Worm (Caenorhabditis elegans) whole organism, L3 larva: ENCODE results near the gene srx-14.
A peak's percentile ranks its signal among the peaks of the same experiment; 100 is the strongest.

ENCODE experiments used
- R02D3.7 ChIP-seq: fragments of 150-350 bp; optimal IDR thresholded peaks from 2 replicates; lab custom pipeline; 2014; ENCODE audit warnings: missing biosample characterization, missing genetic modification characterization
- ZK546.5 ChIP-seq: sonication (generic microtip); optimal IDR thresholded peaks from 2 replicates; lab custom pipeline; 2017; ENCODE audit warnings: missing biosample characterization, missing genetic modification characterization
- aly-2 ChIP-seq: fragments of 150-350 bp; optimal IDR thresholded peaks from 2 replicates; lab custom pipeline; 2014; ENCODE audit warnings: missing biosample characterization, missing genetic modification characterization
- ama-1 ChIP-seq: fragments of 150-350 bp; optimal IDR thresholded peaks from 2 replicates; lab custom pipeline; 2018
- ceh-16 ChIP-seq: sonication (generic microtip); optimal IDR thresholded peaks from 2 replicates; lab custom pipeline; 2017; ENCODE audit warnings: missing biosample characterization, missing genetic modification characterization
- ceh-28 ChIP-seq: fragments of 150-350 bp; optimal IDR thresholded peaks from 2 replicates; lab custom pipeline; 2014; ENCODE audit warnings: missing biosample characterization, missing genetic modification reagents, missing genetic modification characterization
- ceh-82 ChIP-seq: fragments of 150-350 bp; optimal IDR thresholded peaks from 2 replicates; lab custom pipeline; 2014; ENCODE audit warnings: missing biosample characterization, missing genetic modification characterization
- ceh-9 ChIP-seq: sonication (generic microtip); optimal IDR thresholded peaks from 2 replicates; lab custom pipeline; 2018; ENCODE audit warnings: missing biosample characterization, missing genetic modification characterization
- daf-12 ChIP-seq: fragments of 150-350 bp; optimal IDR thresholded peaks from 2 replicates; lab custom pipeline; 2014; ENCODE audit warnings: missing biosample characterization, missing genetic modification reagents, missing genetic modification characterization
- egl-27 ChIP-seq: sonication (generic microtip); optimal IDR thresholded peaks from 4 replicates; lab custom pipeline; 2017; ENCODE audit warnings: missing biosample characterization, missing genetic modification reagents, missing genetic modification characterization
- egl-5 ChIP-seq: fragments of 150-350 bp; optimal IDR thresholded peaks from 2 replicates; lab custom pipeline; 2017; ENCODE audit warnings: missing biosample characterization, missing genetic modification reagents, missing genetic modification characterization, inconsistent platforms
- elt-1 ChIP-seq: fragments of 150-350 bp; optimal IDR thresholded peaks from 2 replicates; lab custom pipeline; 2014; ENCODE audit warnings: missing biosample characterization, missing genetic modification characterization
- elt-2 ChIP-seq: sonication (generic microtip); optimal IDR thresholded peaks from 2 replicates; lab custom pipeline; 2016; ENCODE audit warnings: missing genetic modification reagents, mild to moderate bottlenecking, missing genetic modification characterization, missing compliant biosample characterization
- elt-3 ChIP-seq, 3 experiments: fragments of 150-350 bp in 1 of 3; sonication (generic microtip) in 2 of 3; optimal IDR thresholded peaks; 2 replicates in 2 of 3; 4 replicates in 1 of 3; lab custom pipeline; 2014 to 2017; ENCODE audit warnings: missing biosample characterization in 3 of 3, missing genetic modification characterization in 3 of 3
- eor-1 ChIP-seq, 2 experiments: fragments of 150-350 bp; optimal IDR thresholded peaks; 2 replicates each; lab custom pipeline; 2014 to 2018; ENCODE audit warnings: missing biosample characterization in 2 of 2, missing genetic modification characterization in 2 of 2
- fkh-10 ChIP-seq: sonication (generic microtip); optimal IDR thresholded peaks from 2 replicates; lab custom pipeline; 2017; ENCODE audit warnings: missing biosample characterization, missing genetic modification reagents, missing genetic modification characterization
- fkh-2 ChIP-seq: fragments of 150-350 bp; optimal IDR thresholded peaks from 2 replicates; lab custom pipeline; 2014; ENCODE audit warnings: missing biosample characterization, missing genetic modification reagents, missing genetic modification characterization
- fos-1 ChIP-seq: fragments of 150-350 bp; optimal IDR thresholded peaks from 2 replicates; lab custom pipeline; 2014; ENCODE audit warnings: missing biosample characterization, missing genetic modification characterization
- jun-1 ChIP-seq: fragments of 150-350 bp; optimal IDR thresholded peaks from 2 replicates; lab custom pipeline; 2014; ENCODE audit warnings: missing biosample characterization, missing genetic modification reagents, missing genetic modification characterization
- lin-15B ChIP-seq: fragments of 150-350 bp; optimal IDR thresholded peaks from 2 replicates; lab custom pipeline; 2014; ENCODE audit warnings: missing biosample characterization, missing genetic modification characterization
- lin-39 ChIP-seq: fragments of 150-350 bp; optimal IDR thresholded peaks from 2 replicates; lab custom pipeline; 2018; ENCODE audit warnings: missing biosample characterization, missing genetic modification reagents, missing genetic modification characterization
- lsy-12 ChIP-seq: sonication (generic microtip); optimal IDR thresholded peaks from 2 replicates; lab custom pipeline; 2016; ENCODE audit warnings: mild to moderate bottlenecking, missing genetic modification characterization, missing compliant biosample characterization
- mdl-1 ChIP-seq: fragments of 150-350 bp; optimal IDR thresholded peaks from 2 replicates; lab custom pipeline; 2014; ENCODE audit warnings: missing biosample characterization, missing genetic modification characterization
- mml-1 ChIP-seq: fragments of 150-350 bp; sonication (generic microtip); optimal IDR thresholded peaks from 3 replicates; lab custom pipeline; 2014; ENCODE audit warnings: missing biosample characterization, missing genetic modification characterization
- nfya-1 ChIP-seq: sonication (generic microtip); optimal IDR thresholded peaks from 2 replicates; lab custom pipeline; 2017; ENCODE audit warnings: missing genetic modification characterization, mild to moderate bottlenecking, missing compliant biosample characterization, antibody characterized with exemption, moderate library complexity; ENCODE audit not compliant: insufficient read depth
- nhr-11 ChIP-seq: fragments of 150-350 bp; optimal IDR thresholded peaks from 2 replicates; lab custom pipeline; 2014; ENCODE audit warnings: missing biosample characterization, missing genetic modification characterization
- nhr-23 ChIP-seq: fragments of 150-350 bp; optimal IDR thresholded peaks from 2 replicates; lab custom pipeline; 2014; ENCODE audit warnings: missing biosample characterization, missing genetic modification reagents, missing genetic modification characterization
- nhr-237 ChIP-seq: fragments of 150-350 bp; optimal IDR thresholded peaks from 2 replicates; lab custom pipeline; 2014; ENCODE audit warnings: missing biosample characterization, missing genetic modification characterization
- nhr-25 ChIP-seq: sonication (generic microtip); optimal IDR thresholded peaks from 2 replicates; lab custom pipeline; 2017; ENCODE audit warnings: missing biosample characterization, missing genetic modification characterization
- nhr-28 ChIP-seq: fragments of 150-350 bp; optimal IDR thresholded peaks from 2 replicates; lab custom pipeline; 2014; ENCODE audit warnings: missing biosample characterization, missing genetic modification characterization
- nhr-43 ChIP-seq: sonication (generic microtip); optimal IDR thresholded peaks from 2 replicates; lab custom pipeline; 2016; ENCODE audit warnings: mild to moderate bottlenecking, missing genetic modification characterization, missing compliant biosample characterization; ENCODE audit not compliant: poor library complexity, severe bottlenecking
- nhr-67 ChIP-seq: fragments of 150-350 bp; optimal IDR thresholded peaks from 2 replicates; lab custom pipeline; 2014; ENCODE audit warnings: missing biosample characterization, missing genetic modification characterization
- nhr-76 ChIP-seq: fragments of 150-350 bp; sonication (generic microtip); optimal IDR thresholded peaks from 5 replicates; lab custom pipeline; 2014; ENCODE audit warnings: missing biosample characterization, missing genetic modification characterization
- pha-4 ChIP-seq: fragments of 150-350 bp; optimal IDR thresholded peaks from 2 replicates; lab custom pipeline; 2014; ENCODE audit warnings: missing biosample characterization, missing genetic modification reagents, missing genetic modification characterization
- pqm-1 ChIP-seq: fragments of 150-350 bp; optimal IDR thresholded peaks from 2 replicates; lab custom pipeline; 2017; ENCODE audit warnings: missing biosample characterization, missing genetic modification characterization, inconsistent platforms
- sea-2 ChIP-seq: fragments of 150-350 bp; sonication (generic microtip); optimal IDR thresholded peaks from 4 replicates; lab custom pipeline; 2014; ENCODE audit warnings: missing biosample characterization, missing genetic modification reagents, missing genetic modification characterization
- snpc-4 ChIP-seq: fragments of 150-350 bp; optimal IDR thresholded peaks from 2 replicates; lab custom pipeline; 2014; ENCODE audit warnings: missing biosample characterization, missing genetic modification characterization
- tbx-2 ChIP-seq: sonication (generic microtip); optimal IDR thresholded peaks from 2 replicates; lab custom pipeline; 2016; ENCODE audit warnings: mild to moderate bottlenecking, missing genetic modification characterization, missing compliant biosample characterization
- unc-39 ChIP-seq: sonication (generic microtip); optimal IDR thresholded peaks from 4 replicates; lab custom pipeline; 2017; ENCODE audit warnings: missing biosample characterization, missing genetic modification characterization
- unc-62 ChIP-seq: fragments of 150-350 bp; sonication (generic microtip); optimal IDR thresholded peaks from 4 replicates; lab custom pipeline; 2014; ENCODE audit warnings: missing biosample characterization, missing genetic modification reagents, missing genetic modification characterization
- zag-1 ChIP-seq: fragments of 150-350 bp; optimal IDR thresholded peaks from 2 replicates; lab custom pipeline; 2014; ENCODE audit warnings: missing biosample characterization, missing genetic modification characterization
- ztf-11 ChIP-seq: fragments of 150-350 bp; optimal IDR thresholded peaks from 2 replicates; lab custom pipeline; 2014; ENCODE audit warnings: missing biosample characterization, missing genetic modification characterization
- ztf-4 ChIP-seq: fragments of 150-350 bp; optimal IDR thresholded peaks from 2 replicates; lab custom pipeline; 2014; ENCODE audit warnings: missing biosample characterization, missing genetic modification characterization

srx-14 gene

ce11 chrIV:1097153-1097552 is 16.4 kb downstream of the srx-14 start, which contains the start of gene cox-18:
Gene cox-18 (plus strand): TSS chrIV:1097453.
- TF ChIP-seq lsy-12 (tag; lab: Kevin White, UChicago) (no peak), ztf-4 (tag; lab: Kevin White, UChicago) (no peak), ceh-9 (tag; lab: Kevin White, UChicago) (no peak), nhr-23 (tag; lab: Kevin White, UChicago) (no peak), nhr-11 (tag; lab: Kevin White, UChicago) (no peak), lin-15B (tag; lab: Kevin White, UChicago) (no peak), elt-3 (tag; optimal IDR thresholded peaks at IDR 0.05; lab: Kevin White, UChicago) (no peak), ztf-11 (no peak), mdl-1 (tag; lab: Kevin White, UChicago) (no peak), fkh-2 (tag; lab: Kevin White, UChicago) (no peak), jun-1 (no peak), pqm-1 (tag; lab: Kevin White, UChicago) (no peak), ama-1 (lab: Kevin White, UChicago) (no peak), aly-2 (tag; lab: Kevin White, UChicago) (no peak), elt-2 (tag; lab: Kevin White, UChicago) (no peak), pha-4 (no peak), mml-1 (tag; lab: Kevin White, UChicago) (no peak), fos-1 (tag; lab: Kevin White, UChicago) (no peak)
- TF ChIP-seq, all 47 proteins: peak for 0

- no peak for TF ChIP-seq elt-3 (tag; optimal IDR thresholded peaks at IDR 0.05; lab: Kevin White, UChicago)
- TF ChIP-seq nhr-11 (tag; lab: Kevin White, UChicago) = no peak
- no peak for TF ChIP-seq tbx-2
- no peak for TF ChIP-seq ceh-82 (tag; lab: Kevin White, UChicago)
- no peak for TF ChIP-seq nhr-76
- no peak for TF ChIP-seq ztf-11
- TF ChIP-seq egl-5 = no peak
- TF ChIP-seq mdl-1 (tag; lab: Kevin White, UChicago) = no peak
- no peak for TF ChIP-seq pqm-1 (tag; lab: Kevin White, UChicago)
- TF ChIP-seq nhr-23 (tag; lab: Kevin White, UChicago) = no peak
- no peak for TF ChIP-seq ama-1 (lab: Kevin White, UChicago)
- no peak for TF ChIP-seq fkh-10 (GFP tag; lab: Kevin White, UChicago)
- TF ChIP-seq nhr-43 (tag; lab: Kevin White, UChicago) = no peak
- no peak for TF ChIP-seq elt-1 (tag; lab: Kevin White, UChicago)
- no peak for TF ChIP-seq fkh-2 (tag; lab: Kevin White, UChicago)
- no peak for TF ChIP-seq nfya-1
- TF ChIP-seq ZK546.5 (tag; lab: Kevin White, UChicago) = no peak
Measured at ce11 chrIV:1096154-1096553, 17.4 kb downstream of the srx-14 start.

DNA sequence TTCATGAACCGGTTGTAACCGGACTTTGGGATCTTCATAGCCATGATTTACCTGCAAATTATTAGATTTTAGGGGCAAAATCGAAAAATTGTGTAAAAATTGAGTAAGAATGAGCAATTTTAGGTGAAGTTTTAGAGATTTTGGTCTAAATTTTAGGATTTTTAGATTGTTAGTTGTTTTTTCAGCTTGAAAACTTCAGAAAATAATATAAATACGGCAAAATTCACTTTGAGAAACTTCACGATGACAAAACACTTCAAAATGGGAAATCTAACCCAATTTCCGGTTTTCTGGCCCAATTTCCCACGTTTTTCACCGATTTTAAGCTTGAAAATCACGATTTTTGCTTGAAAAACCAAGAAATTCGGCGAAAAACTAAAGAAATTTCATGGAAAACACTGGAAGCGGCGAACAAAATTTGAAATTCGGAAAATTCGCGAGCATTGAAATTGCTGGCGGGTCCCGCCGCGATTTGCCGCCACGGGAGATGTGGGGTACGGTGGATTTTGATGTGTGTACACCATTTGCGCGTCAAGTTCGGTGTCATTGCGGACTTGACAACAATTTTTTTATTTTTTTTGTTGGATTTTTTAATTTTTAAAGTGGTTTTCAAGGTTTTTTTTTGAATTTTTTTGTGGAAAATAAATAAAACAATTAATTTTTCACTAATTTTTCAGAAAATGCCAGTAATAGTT is 19.5 kb downstream of the srx-14 start, which contains the start of the genes cct-8 and Y55F3AR.2:
TSS of gene cct-8 (minus strand) at position 51 of the 695 bp plus-strand sequence.
TSS of gene Y55F3AR.2 (plus strand) at position 672 of the 695 bp plus-strand sequence.
- TF ChIP-seq nhr-23 (tag; lab: Kevin White, UChicago) (peak; percentile 98), nhr-25 (tag; lab: Kevin White, UChicago) (peak; percentile 91), aly-2 (tag; lab: Kevin White, UChicago) (peak; percentile 78), elt-2 (tag; lab: Kevin White, UChicago) (peak; percentile 76), ceh-9 (tag; lab: Kevin White, UChicago) (no peak), nhr-76 (peak; percentile 49), jun-1 (peak; percentile 95), ama-1 (lab: Kevin White, UChicago) (peak; percentile 78), R02D3.7 (tag; lab: Kevin White, UChicago) (peak; percentile 94), fos-1 (tag; lab: Kevin White, UChicago) (no peak), unc-62 (GFP tag; lab: Kevin White, UChicago) (peak; percentile 29), daf-12 (tag; lab: Kevin White, UChicago) (no peak), ZK546.5 (tag; lab: Kevin White, UChicago) (peak; percentile 51), nhr-28 (tag; lab: Kevin White, UChicago) (no peak), snpc-4 (tag; lab: Kevin White, UChicago) (peak; percentile 84), nfya-1 (peak; percentile 99), pqm-1 (tag; lab: Kevin White, UChicago) (peak; percentile 83), unc-39 (tag; lab: Kevin White, UChicago) (no peak), sea-2 (GFP tag; lab: Kevin White, UChicago) (no peak), pha-4 (peak; percentile 97), zag-1 (tag; lab: Kevin White, UChicago) (peak; percentile 38), ztf-4 (tag; lab: Kevin White, UChicago) (peak; percentile 69), nhr-67 (tag; lab: Kevin White, UChicago) (peak; percentile 65), fkh-2 (tag; lab: Kevin White, UChicago) (no peak), egl-5 (peak; percentile 92), lin-39 (tag; lab: Kevin White, UChicago) (peak; percentile 97), ceh-16 (tag; lab: Kevin White, UChicago) (peak; percentile 40), nhr-237 (tag; lab: Kevin White, UChicago) (no peak), ceh-82 (tag; lab: Kevin White, UChicago) (peak; percentile 89), tbx-2 (peak; percentile 94), ceh-28 (tag; lab: Kevin White, UChicago) (peak; percentile 93), elt-1 (tag; lab: Kevin White, UChicago) (peak; percentile 80), nhr-11 (tag; lab: Kevin White, UChicago) (no peak), mdl-1 (tag; lab: Kevin White, UChicago) (no peak), lsy-12 (tag; lab: Kevin White, UChicago) (peak; percentile 99), egl-27 (peak; percentile 83), eor-1 (tag; optimal IDR thresholded peaks at IDR 0.05; lab: Kevin White, UChicago) (peak in 1 of 2 experiments; percentile 64), nhr-43 (tag; lab: Kevin White, UChicago) (peak; percentile 97), mml-1 (tag; lab: Kevin White, UChicago) (no peak)
